Worm (Caenorhabditis elegans) whole organism, L1 larva: ENCODE measurements around the gene K08H2.2.

Experiments
- C16A3.4 ChIP-seq: fragments of 150-350 bp; optimal IDR thresholded peaks from 2 replicates; lab custom pipeline; 2014; ENCODE audit warnings: missing biosample characterization, missing genetic modification characterization
- F16B12.6 ChIP-seq: fragments of 150-350 bp; optimal IDR thresholded peaks from 2 replicates; lab custom pipeline; 2014; ENCODE audit warnings: missing biosample characterization, missing genetic modification characterization
- aly-2 ChIP-seq: fragments of 150-350 bp; optimal IDR thresholded peaks from 2 replicates; lab custom pipeline; 2014; ENCODE audit warnings: missing biosample characterization, missing genetic modification characterization
- blmp-1 ChIP-seq: fragments of 150-350 bp; optimal IDR thresholded peaks from 2 replicates; lab custom pipeline; 2014; ENCODE audit warnings: missing biosample characterization, missing genetic modification characterization
- egl-13 ChIP-seq: sonication (generic microtip); optimal IDR thresholded peaks from 2 replicates; lab custom pipeline; 2016; ENCODE audit warnings: missing genotype, missing genetic modification reagents, missing genetic modification characterization, missing compliant biosample characterization
- fkh-8 ChIP-seq: sonication (generic microtip); optimal IDR thresholded peaks from 2 replicates; lab custom pipeline; 2016; ENCODE audit warnings: mild to moderate bottlenecking, missing genetic modification characterization, missing compliant biosample characterization
- grh-1 ChIP-seq: fragments of 200-800 bp; sonication (Bioruptor generic); IDR thresholded peaks from 2 replicates; pipeline ENCODE4 v1.3.6; 2022; ENCODE audit warnings: missing genetic modification reagents, missing genetic modification characterization, missing compliant biosample characterization
- hlh-17 ChIP-seq: fragments of 200-800 bp; sonication (Bioruptor generic); optimal IDR thresholded peaks from 2 replicates; lab custom pipeline; 2018; ENCODE audit warnings: missing genetic modification characterization, mild to moderate bottlenecking, missing compliant biosample characterization, moderate library complexity, borderline replicate concordance
- jun-1 ChIP-seq: fragments of 150-350 bp; optimal IDR thresholded peaks from 2 replicates; lab custom pipeline; 2014; ENCODE audit warnings: missing biosample characterization, missing genetic modification reagents, missing genetic modification characterization
- lin-14 ChIP-seq: fragments of 200-800 bp; sonication (Bioruptor generic); optimal IDR thresholded peaks from 2 replicates; lab custom pipeline; 2018; ENCODE audit warnings: mild to moderate bottlenecking, missing genetic modification characterization, moderate library complexity, missing compliant biosample characterization
- lin-15B ChIP-seq: fragments of 150-350 bp; sonication (generic microtip); optimal IDR thresholded peaks from 3 replicates; lab custom pipeline; 2014; ENCODE audit warnings: missing biosample characterization, missing genetic modification characterization
- lin-35 ChIP-seq, 2 experiments: fragments of 150-350 bp; optimal IDR thresholded peaks; 2 replicates each; lab custom pipeline; 2014; ENCODE audit warnings: missing biosample characterization in 2 of 2, missing genetic modification characterization in 2 of 2, missing genetic modification reagents in 2 of 2
- lsy-2 ChIP-seq, 2 experiments: fragments of 150-350 bp; optimal IDR thresholded peaks; 2 replicates each; lab custom pipeline; 2014; ENCODE audit warnings: missing biosample characterization in 2 of 2, missing genetic modification characterization in 2 of 2
- mab-9 ChIP-seq: fragments of 200-800 bp; sonication (Bioruptor generic); IDR thresholded peaks from 2 replicates; pipeline ENCODE4 v1.3.6; 2022; ENCODE audit warnings: missing genetic modification reagents, missing genetic modification characterization, missing compliant biosample characterization
- mdl-1 ChIP-seq, 2 experiments: fragments of 150-350 bp; optimal IDR thresholded peaks; 2 replicates each; lab custom pipeline; 2014 to 2017; ENCODE audit warnings: missing biosample characterization in 2 of 2, missing genetic modification characterization in 2 of 2, inconsistent platforms in 1 of 2
- mep-1 ChIP-seq: fragments of 150-350 bp; optimal IDR thresholded peaks from 2 replicates; lab custom pipeline; 2014; ENCODE audit warnings: missing biosample characterization, missing genetic modification characterization
- nhr-19 ChIP-seq: fragments of 200-800 bp; sonication (Bioruptor generic); conservative IDR thresholded peaks from 2 replicates; pipeline ENCODE4 v1.3.6; 2022; ENCODE audit warnings: missing genetic modification characterization, missing compliant biosample characterization
- nhr-20 ChIP-seq: sonication (generic microtip); optimal IDR thresholded peaks from 2 replicates; lab custom pipeline; 2016; ENCODE audit warnings: mild to moderate bottlenecking, missing genetic modification characterization, missing compliant biosample characterization
- nhr-71 ChIP-seq: sonication (generic microtip); optimal IDR thresholded peaks from 2 replicates; lab custom pipeline; 2016; ENCODE audit warnings: mild to moderate bottlenecking, missing genetic modification characterization, moderate library complexity, missing compliant biosample characterization
- nhr-76 ChIP-seq: sonication (generic microtip); optimal IDR thresholded peaks from 2 replicates; lab custom pipeline; 2017; ENCODE audit warnings: missing biosample characterization, missing genetic modification characterization
- nhr-77 ChIP-seq: fragments of 150-350 bp; optimal IDR thresholded peaks from 2 replicates; lab custom pipeline; 2014; ENCODE audit warnings: missing biosample characterization, missing genetic modification characterization
- nhr-85 ChIP-seq: sonication (generic microtip); peaks from one replicate; lab custom pipeline; 2016; ENCODE audit warnings: missing genetic modification characterization, inconsistent platforms, missing compliant biosample characterization
- nhr-90 ChIP-seq: sonication (generic microtip); optimal IDR thresholded peaks from 2 replicates; lab custom pipeline; 2016; ENCODE audit warnings: mild to moderate bottlenecking, missing genetic modification characterization, missing compliant biosample characterization; ENCODE audit not compliant: poor library complexity
- pag-3 ChIP-seq: sonication (generic microtip); optimal IDR thresholded peaks from 2 replicates; lab custom pipeline; 2017; ENCODE audit warnings: missing genetic modification characterization, mild to moderate bottlenecking, missing compliant biosample characterization, antibody characterized with exemption, borderline replicate concordance; ENCODE audit not compliant: insufficient read depth
- rnt-1 ChIP-seq: sonication (generic microtip); optimal IDR thresholded peaks from 2 replicates; lab custom pipeline; 2016; ENCODE audit warnings: mild to moderate bottlenecking, missing genetic modification characterization, moderate library complexity, missing compliant biosample characterization
- snpc-4 ChIP-seq: fragments of 150-350 bp; optimal IDR thresholded peaks from 2 replicates; lab custom pipeline; 2014; ENCODE audit warnings: missing biosample characterization, missing genetic modification characterization
- snu-23 ChIP-seq: sonication (generic microtip); optimal IDR thresholded peaks from 2 replicates; lab custom pipeline; 2016; ENCODE audit warnings: missing genetic modification characterization, missing compliant biosample characterization
- unc-130 ChIP-seq: fragments of 150-350 bp; optimal IDR thresholded peaks from 2 replicates; lab custom pipeline; 2017; ENCODE audit warnings: missing biosample characterization, missing genetic modification characterization, inconsistent platforms
- unc-62 ChIP-seq: fragments of 150-350 bp; optimal IDR thresholded peaks from 2 replicates; lab custom pipeline; 2014; ENCODE audit warnings: missing biosample characterization, missing genetic modification reagents, missing genetic modification characterization
- unc-86 ChIP-seq: sonication (generic microtip); optimal IDR thresholded peaks from 2 replicates; lab custom pipeline; 2016; ENCODE audit warnings: missing genetic modification characterization, missing compliant biosample characterization
- unc-98 ChIP-seq: fragments of 200-800 bp; sonication (Bioruptor generic); IDR thresholded peaks from 2 replicates; pipeline ENCODE4 v1.3.6; 2022; ENCODE audit warnings: missing genetic modification characterization, missing compliant biosample characterization
- vab-15 ChIP-seq: sonication (generic microtip); optimal IDR thresholded peaks from 2 replicates; lab custom pipeline; 2017; ENCODE audit warnings: missing genotype, mild to moderate bottlenecking, missing genetic modification characterization, missing compliant biosample characterization
- zag-1 ChIP-seq: fragments of 150-350 bp; optimal IDR thresholded peaks from 2 replicates; lab custom pipeline; 2014; ENCODE audit warnings: missing biosample characterization, missing genetic modification characterization
- ztf-11 ChIP-seq, 2 experiments: sonication (generic microtip); optimal IDR thresholded peaks; 2 replicates each; lab custom pipeline; 2016 to 2017; ENCODE audit warnings: missing genetic modification characterization in 2 of 2, missing biosample characterization in 1 of 2, missing compliant biosample characterization in 1 of 2

The K08H2.2 gene

ce11 chrX:13225111-13225905 is 9.5 kb downstream of the K08H2.2 start (continued):
- peak; percentile 8 for TF ChIP-seq nhr-90 (tag; lab: Kevin White, UChicago)
- TF ChIP-seq mdl-1 (tag; optimal IDR thresholded peaks at IDR 0.05; lab: Kevin White, UChicago): peak in 1 of 2 experiments; percentile 23
- no peak for TF ChIP-seq aly-2 (tag; lab: Kevin White, UChicago)
- no peak for TF ChIP-seq F16B12.6
- peak; percentile 35 for TF ChIP-seq rnt-1 (tag; lab: Kevin White, UChicago)
- TF ChIP-seq grh-1 (GFP tag; lab: Robert Waterston, UW): no peak
- TF ChIP-seq snu-23: peak; percentile 38

- TF ChIP-seq nhr-85 (tag; lab: Kevin White, UChicago) (no peak), unc-62 (GFP tag; lab: Kevin White, UChicago) (no peak), zag-1 (tag; lab: Kevin White, UChicago) (no peak), unc-86 (tag; lab: Kevin White, UChicago) (no peak), nhr-77 (no peak)
These were observed 10.2 kb downstream of the K08H2.2 start, which contains the start of gene skr-19 for ce11 chrX:13224608-13225007. TSS of gene skr-19 (minus strand) at chrX:13224708.

ce11 chrX:13223437-13223836 is 11.3 kb downstream of the K08H2.2 start, which contains the start of gene skr-20:
TSS of gene skr-20 (minus strand) at chrX:13223537.
- TF ChIP-seq jun-1 (no peak), unc-98 (GFP tag; lab: Robert Waterston, UW) (no peak), zag-1 (tag; lab: Kevin White, UChicago) (no peak), lin-15B (tag; lab: Kevin White, UChicago) (no peak), aly-2 (tag; lab: Kevin White, UChicago) (no peak), nhr-77 (no peak)
- TF ChIP-seq, all 84 proteins: peak for 0

DNA sequence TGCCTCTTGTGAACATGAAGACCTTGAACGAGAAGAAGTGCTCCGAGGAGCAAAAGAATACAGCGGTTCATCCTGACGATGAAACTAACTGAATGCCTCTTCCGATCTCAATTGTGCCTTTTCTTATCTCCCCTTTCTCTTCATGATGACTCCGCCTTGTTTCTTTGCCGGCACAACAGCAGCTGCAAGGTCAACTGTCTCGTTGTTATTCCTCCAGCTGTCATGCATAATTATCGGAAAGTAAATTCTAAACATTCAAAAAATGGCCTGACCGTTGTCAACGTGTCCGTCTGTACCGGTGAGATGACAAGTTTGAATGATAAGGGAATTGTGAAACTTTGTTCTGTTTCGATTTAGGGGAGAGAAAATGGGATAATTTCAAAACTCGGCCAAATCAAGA is 13.4 kb downstream of the K08H2.2 start, which contains the start of gene asp-4:
Gene asp-4, minus strand, starts transcription at position 106 of the 400 bp plus-strand sequence.
- TF ChIP-seq mab-9 (0 out of 2 replicates have a peak, but pooled peaks have one; percentile 14), grh-1 (GFP tag; lab: Robert Waterston, UW) (no peak), nhr-85 (tag; lab: Kevin White, UChicago) (peak; percentile 69), nhr-19 (no peak), nhr-76 (tag; lab: Kevin White, UChicago) (no peak), lin-14 (GFP tag; lab: Kevin White, UChicago) (peak; percentile 39), nhr-90 (tag; lab: Kevin White, UChicago) (no peak), C16A3.4 (tag; lab: Kevin White, UChicago) (no peak), mdl-1 (tag; optimal IDR thresholded peaks at IDR 0.05; lab: Kevin White, UChicago) (no peak), blmp-1 (tag; lab: Kevin White, UChicago) (peak; percentile 40), ztf-11 (tag; optimal IDR thresholded peaks at IDR 0.05; lab: Kevin White, UChicago) (no peak), mep-1 (tag; lab: Kevin White, UChicago) (peak; percentile 37)

- TF ChIP-seq egl-13 (tag; lab: Kevin White, UChicago) (no peak), lin-35 (GFP tag; optimal IDR thresholded peaks at IDR 0.05; lab: Kevin White, UChicago) (peak in 1 of 2 experiments; percentile 0), nhr-20 (tag; lab: Kevin White, UChicago) (peak; percentile 5), pag-3 (tag; lab: Kevin White, UChicago) (peak; percentile 71), unc-62 (GFP tag; lab: Kevin White, UChicago) (no peak), nhr-71 (tag; lab: Kevin White, UChicago) (peak; percentile 59), hlh-17 (GFP tag; lab: Kevin White, UChicago) (no peak), unc-130 (peak; percentile 36), snpc-4 (tag; lab: Kevin White, UChicago) (peak; percentile 84), vab-15 (tag; lab: Kevin White, UChicago) (no peak), fkh-8 (no peak), rnt-1 (tag; lab: Kevin White, UChicago) (peak; percentile 65), lsy-2 (tag; optimal IDR thresholded peaks at IDR 0.05; lab: Kevin White, UChicago) (peak in 1 of 2 experiments; percentile 40), lin-14 (GFP tag; lab: Kevin White, UChicago) (peak; percentile 69)
- TF ChIP-seq, all 84 proteins: peak for 9
These were observed 14.2 kb downstream of the K08H2.2 start for ce11 chrX:13220609-13221008.
